Worm (Caenorhabditis elegans) whole organism, L3 larva: Measurements from ENCODE around the gene Y57A10A.29.

Experiments
- R02D3.7 ChIP-seq: fragments of 150-350 bp; optimal IDR thresholded peaks from 2 replicates; lab custom pipeline; 2014; ENCODE audit warnings: missing biosample characterization, missing genetic modification characterization
- aly-2 ChIP-seq: fragments of 150-350 bp; optimal IDR thresholded peaks from 2 replicates; lab custom pipeline; 2014; ENCODE audit warnings: missing biosample characterization, missing genetic modification characterization
- ceh-16 ChIP-seq: sonication (generic microtip); optimal IDR thresholded peaks from 2 replicates; lab custom pipeline; 2017; ENCODE audit warnings: missing biosample characterization, missing genetic modification characterization
- fkh-10 ChIP-seq: sonication (generic microtip); optimal IDR thresholded peaks from 2 replicates; lab custom pipeline; 2017; ENCODE audit warnings: missing biosample characterization, missing genetic modification reagents, missing genetic modification characterization
- jun-1 ChIP-seq: fragments of 150-350 bp; optimal IDR thresholded peaks from 2 replicates; lab custom pipeline; 2014; ENCODE audit warnings: missing biosample characterization, missing genetic modification reagents, missing genetic modification characterization
- lin-15B ChIP-seq: fragments of 150-350 bp; optimal IDR thresholded peaks from 2 replicates; lab custom pipeline; 2014; ENCODE audit warnings: missing biosample characterization, missing genetic modification characterization
- lin-39 ChIP-seq: fragments of 150-350 bp; optimal IDR thresholded peaks from 2 replicates; lab custom pipeline; 2018; ENCODE audit warnings: missing biosample characterization, missing genetic modification reagents, missing genetic modification characterization
- nhr-28 ChIP-seq: fragments of 150-350 bp; optimal IDR thresholded peaks from 2 replicates; lab custom pipeline; 2014; ENCODE audit warnings: missing biosample characterization, missing genetic modification characterization
- nhr-43 ChIP-seq: sonication (generic microtip); optimal IDR thresholded peaks from 2 replicates; lab custom pipeline; 2016; ENCODE audit warnings: mild to moderate bottlenecking, missing genetic modification characterization, missing compliant biosample characterization; ENCODE audit not compliant: poor library complexity, severe bottlenecking
- nhr-76 ChIP-seq: fragments of 150-350 bp; sonication (generic microtip); optimal IDR thresholded peaks from 5 replicates; lab custom pipeline; 2014; ENCODE audit warnings: missing biosample characterization, missing genetic modification characterization
- pqm-1 ChIP-seq: fragments of 150-350 bp; optimal IDR thresholded peaks from 2 replicates; lab custom pipeline; 2017; ENCODE audit warnings: missing biosample characterization, missing genetic modification characterization, inconsistent platforms
- sea-2 ChIP-seq: fragments of 150-350 bp; sonication (generic microtip); optimal IDR thresholded peaks from 4 replicates; lab custom pipeline; 2014; ENCODE audit warnings: missing biosample characterization, missing genetic modification reagents, missing genetic modification characterization
- unc-62 ChIP-seq: fragments of 150-350 bp; sonication (generic microtip); optimal IDR thresholded peaks from 4 replicates; lab custom pipeline; 2014; ENCODE audit warnings: missing biosample characterization, missing genetic modification reagents, missing genetic modification characterization

ce11 chrII:12284045-12284444, 4.7 kb downstream of the Y57A10A.29 start:
- TF ChIP-seq unc-62 (GFP tag; lab: Kevin White, UChicago), result no peak
- no peak for TF ChIP-seq lin-39 (tag; lab: Kevin White, UChicago)
- no peak for TF ChIP-seq fkh-10
- no peak for TF ChIP-seq nhr-43 (tag; lab: Kevin White, UChicago)
- TF ChIP-seq jun-1 (tag; lab: Kevin White, UChicago), result no peak
- TF ChIP-seq sea-2 (GFP tag; lab: Kevin White, UChicago), result no peak
- no peak for TF ChIP-seq aly-2 (tag; lab: Kevin White, UChicago)
- no peak for TF ChIP-seq pqm-1
- TF ChIP-seq R02D3.7, result no peak
- TF ChIP-seq ceh-16 (tag; lab: Kevin White, UChicago), result no peak
- TF ChIP-seq lin-15B (tag; lab: Kevin White, UChicago), result no peak
- no peak for TF ChIP-seq nhr-76 (tag; lab: Kevin White, UChicago)
- TF ChIP-seq nhr-28 (tag; lab: Kevin White, UChicago), result no peak
